Fruit fly (Drosophila melanogaster) whole organism, embryonic: ENCODE results near the gene Paics.

Experiments used
- CG10654 ChIP-seq: fragments of 200-800 bp; sonication (Bioruptor generic); optimal IDR thresholded peaks from 2 replicates; lab custom pipeline; 2016; ENCODE audit warnings: missing biosample characterization, missing genetic modification characterization
- CG11504 ChIP-seq: fragments of 200-800 bp; sonication (Bioruptor generic); optimal IDR thresholded peaks from 3 replicates; lab custom pipeline; 2019; ENCODE audit warnings: missing biosample characterization, mild to moderate bottlenecking, missing genetic modification characterization, moderate library complexity
- CG12155 ChIP-seq: fragments of 200-800 bp; sonication (Bioruptor generic); optimal IDR thresholded peaks from 3 replicates; lab custom pipeline; 2016; ENCODE audit warnings: missing biosample characterization, missing genetic modification characterization
- CG12219 ChIP-seq: fragments of 200-800 bp; sonication (Bioruptor generic); optimal IDR thresholded peaks from 3 replicates; lab custom pipeline; 2018; ENCODE audit warnings: missing biosample characterization, mild to moderate bottlenecking, missing genetic modification characterization
- CG13287 ChIP-seq: fragments of 200-800 bp; sonication (Bioruptor generic); IDR thresholded peaks from 2 replicates; pipeline ENCODE4 v1.3.6; 2022; ENCODE audit warnings: missing biosample characterization, missing genetic modification characterization; ENCODE audit not compliant: partially characterized antibody
- CG15696 ChIP-seq: fragments of 200-800 bp; sonication (Bioruptor generic); optimal IDR thresholded peaks from 2 replicates; lab custom pipeline; 2019; ENCODE audit warnings: missing biosample characterization, mild to moderate bottlenecking, missing genetic modification characterization, moderate library complexity
- CG1647 ChIP-seq: fragments of 200-800 bp; sonication (Bioruptor generic); optimal IDR thresholded peaks from 3 replicates; lab custom pipeline; 2016; ENCODE audit warnings: missing biosample characterization, missing genetic modification characterization
- CG16779 ChIP-seq: fragments of 200-800 bp; sonication (Bioruptor generic); IDR thresholded peaks from 2 replicates; pipeline ENCODE4 v1.3.6; 2022; ENCODE audit warnings: missing biosample characterization, missing genetic modification characterization
- CG16815 ChIP-seq: fragments of 200-800 bp; sonication (Bioruptor generic); optimal IDR thresholded peaks from 3 replicates; lab custom pipeline; 2017; ENCODE audit warnings: missing biosample characterization, mild to moderate bottlenecking, missing genetic modification characterization
- CG17385 ChIP-seq: fragments of 200-800 bp; sonication (Bioruptor generic); optimal IDR thresholded peaks from 3 replicates; lab custom pipeline; 2018; ENCODE audit warnings: missing biosample characterization, mild to moderate bottlenecking, missing genetic modification characterization
- CG30403 ChIP-seq: fragments of 200-800 bp; sonication (Bioruptor generic); optimal IDR thresholded peaks from 3 replicates; lab custom pipeline; 2016; ENCODE audit warnings: missing biosample characterization, missing genetic modification characterization
- CG31388 ChIP-seq: fragments of 200-800 bp; sonication (Bioruptor generic); optimal IDR thresholded peaks from 2 replicates; lab custom pipeline; 2016; ENCODE audit warnings: missing biosample characterization, missing genetic modification characterization
- CG3163 ChIP-seq: fragments of 200-800 bp; sonication (Bioruptor generic); optimal IDR thresholded peaks from 3 replicates; lab custom pipeline; 2016; ENCODE audit warnings: missing biosample characterization, missing genetic modification characterization
- CG3281 ChIP-seq: fragments of 200-800 bp; sonication (Bioruptor generic); optimal IDR thresholded peaks from 3 replicates; lab custom pipeline; 2017; ENCODE audit warnings: missing biosample characterization, mild to moderate bottlenecking, missing genetic modification characterization
- CG34224 ChIP-seq: fragments of 200-800 bp; sonication (Bioruptor generic); IDR thresholded peaks from 3 replicates; pipeline ENCODE4 v1.3.6; 2022; ENCODE audit warnings: missing biosample characterization, missing genetic modification characterization; ENCODE audit not compliant: partially characterized antibody
- CG5180 ChIP-seq: fragments of 200-800 bp; sonication (Bioruptor generic); optimal IDR thresholded peaks from 3 replicates; lab custom pipeline; 2017; ENCODE audit warnings: missing biosample characterization, missing genetic modification characterization, mild to moderate bottlenecking, moderate library complexity, missing genetic modification reagents
- CG6813 ChIP-seq: fragments of 200-800 bp; sonication (Bioruptor generic); optimal IDR thresholded peaks from 2 replicates; lab custom pipeline; 2017; ENCODE audit warnings: missing biosample characterization, missing genetic modification characterization, mild to moderate bottlenecking, moderate library complexity, missing genetic modification reagents
- CG7372 ChIP-seq: fragments of 200-800 bp; sonication (Bioruptor generic); IDR thresholded peaks from 2 replicates; pipeline ENCODE4 v1.3.6; 2022; ENCODE audit warnings: missing biosample characterization, missing genetic modification characterization
- CG8290 ChIP-seq, 3 experiments: fragments of 200-800 bp; sonication (Bioruptor generic); optimal IDR thresholded peaks; 2 replicates each; lab custom pipeline; 2016 to 2019; ENCODE audit warnings: missing biosample characterization in 3 of 3, missing genetic modification characterization in 3 of 3, mild to moderate bottlenecking in 2 of 3, moderate library complexity in 1 of 3
- CG9817 ChIP-seq: fragments of 200-800 bp; sonication (Bioruptor generic); optimal IDR thresholded peaks from 2 replicates; lab custom pipeline; 2018; ENCODE audit warnings: missing biosample characterization, mild to moderate bottlenecking, missing genetic modification characterization, moderate library complexity
- CG9932 ChIP-seq: fragments of 200-800 bp; sonication (Bioruptor generic); IDR thresholded peaks from 2 replicates; pipeline ENCODE4 v1.3.6; 2022; ENCODE audit warnings: missing biosample characterization, missing genetic modification characterization
- Elba2 ChIP-seq: fragments of 200-800 bp; sonication (Bioruptor generic); optimal IDR thresholded peaks from 3 replicates; lab custom pipeline; 2016; ENCODE audit warnings: missing biosample characterization, missing genetic modification characterization
- Fer3 ChIP-seq: fragments of 200-800 bp; sonication (Bioruptor generic); optimal IDR thresholded peaks from 2 replicates; lab custom pipeline; 2018; ENCODE audit warnings: missing biosample characterization, mild to moderate bottlenecking, missing genetic modification characterization, moderate library complexity
- HLHmδ ChIP-seq: fragments of 200-800 bp; sonication (Bioruptor generic); optimal IDR thresholded peaks from 2 replicates; lab custom pipeline; 2018; ENCODE audit warnings: missing biosample characterization, mild to moderate bottlenecking, missing genetic modification characterization, moderate library complexity
- Kr ChIP-seq: fragments of 200-800 bp; sonication (Bioruptor generic); optimal IDR thresholded peaks from 2 replicates; lab custom pipeline; 2017; ENCODE audit warnings: missing biosample characterization, mild to moderate bottlenecking, missing genetic modification characterization
- Lhr ChIP-seq: fragments of 200-800 bp; sonication (Bioruptor generic); optimal IDR thresholded peaks from 3 replicates; lab custom pipeline; 2017; ENCODE audit warnings: mild to moderate bottlenecking, missing biosample characterization, missing genetic modification reagents, missing genetic modification characterization
- Med ChIP-seq: fragments of 200-800 bp; sonication (Bioruptor generic); peaks from one replicate; lab custom pipeline; 2016; ENCODE audit warnings: missing biosample characterization, missing genetic modification characterization, mild to moderate bottlenecking, inconsistent platforms, moderate library complexity
- Mes4 ChIP-seq: fragments of 200-800 bp; sonication (Bioruptor generic); optimal IDR thresholded peaks from 2 replicates; lab custom pipeline; 2016; ENCODE audit warnings: missing biosample characterization, missing genetic modification characterization
- Mrtf ChIP-seq: fragments of 200-800 bp; sonication (Bioruptor generic); IDR thresholded peaks from 3 replicates; pipeline ENCODE4 v1.3.6; 2022; ENCODE audit warnings: missing biosample characterization, missing genetic modification characterization
- Stat92E ChIP-seq, 3 experiments: fragments of >200 bp in 2 of 3; fragments of 200-800 bp in 1 of 3; sonication (Bioruptor generic) in 1 of 3; optimal IDR thresholded peaks; 2 replicates each; lab custom pipeline; 2017 to 2019; ENCODE audit warnings: missing biosample characterization in 3 of 3, missing genetic modification characterization in 3 of 3, mild to moderate bottlenecking in 1 of 3, moderate library complexity in 1 of 3
- Trl ChIP-seq, 3 experiments: fragments of >200 bp in 2 of 3; fragments of 200-800 bp in 1 of 3; sonication (Bioruptor generic) in 1 of 3; optimal IDR thresholded peaks; 2 replicates in 1 of 3; 3 replicates in 2 of 3; lab custom pipeline; 2016 to 2017; ENCODE audit warnings: missing biosample characterization in 1 of 3, missing genetic modification characterization in 1 of 3
- Vsx1 ChIP-seq: fragments of 200-800 bp; sonication (Bioruptor generic); optimal IDR thresholded peaks from 2 replicates; lab custom pipeline; 2017; ENCODE audit warnings: missing biosample characterization, mild to moderate bottlenecking, missing genetic modification characterization, missing genetic modification reagents
- ase ChIP-seq: fragments of 200-800 bp; sonication (Bioruptor generic); IDR thresholded peaks from 3 replicates; pipeline ENCODE4 v1.3.6; 2022; ENCODE audit warnings: missing biosample characterization, missing genetic modification characterization
- crol ChIP-seq: fragments of 200-800 bp; sonication (Bioruptor generic); IDR thresholded peaks from 2 replicates; pipeline ENCODE4 v1.3.6; 2022; ENCODE audit warnings: missing biosample characterization, missing genetic modification characterization
- dmrt99B ChIP-seq: fragments of 200-800 bp; sonication (Bioruptor generic); optimal IDR thresholded peaks from 2 replicates; lab custom pipeline; 2018; ENCODE audit warnings: missing biosample characterization, mild to moderate bottlenecking, missing genetic modification characterization, moderate library complexity
- fd3F ChIP-seq: fragments of 200-800 bp; sonication (Bioruptor generic); optimal IDR thresholded peaks from 2 replicates; lab custom pipeline; 2018; ENCODE audit warnings: missing biosample characterization, mild to moderate bottlenecking, missing genetic modification characterization, moderate library complexity
- klu ChIP-seq: fragments of 200-800 bp; sonication (Bioruptor generic); IDR thresholded peaks from 2 replicates; pipeline ENCODE4 v1.3.6; 2022; ENCODE audit warnings: missing biosample characterization, missing genetic modification characterization
- nom ChIP-seq: fragments of 200-800 bp; sonication (Bioruptor generic); optimal IDR thresholded peaks from 2 replicates; lab custom pipeline; 2017; ENCODE audit warnings: missing biosample characterization, missing genetic modification characterization, mild to moderate bottlenecking, moderate library complexity, missing genetic modification reagents
- oc ChIP-seq: fragments of 200-800 bp; sonication (Bioruptor generic); optimal IDR thresholded peaks from 2 replicates; lab custom pipeline; 2018; ENCODE audit warnings: missing biosample characterization, mild to moderate bottlenecking, missing genetic modification characterization, moderate library complexity
- pan ChIP-seq, 4 experiments: fragments of >200 bp in 3 of 4; fragments of 200-800 bp in 1 of 4; sonication (Bioruptor generic) in 1 of 4; optimal IDR thresholded peaks in 3 of 4; IDR thresholded peaks in 1 of 4; 2 replicates each; pipeline versions ENCODE4 v1.3.6 to Lab custom; 2017 to 2022; ENCODE audit warnings: missing biosample characterization in 2 of 4, missing genetic modification characterization in 2 of 4, mixed read lengths in 1 of 4
- pros ChIP-seq: fragments of 200-800 bp; sonication (Bioruptor generic); optimal IDR thresholded peaks from 3 replicates; lab custom pipeline; 2019; ENCODE audit warnings: missing biosample characterization, mild to moderate bottlenecking, missing genetic modification characterization, moderate library complexity
- psq ChIP-seq: fragments of 200-800 bp; sonication (Bioruptor generic); optimal IDR thresholded peaks from 2 replicates; lab custom pipeline; 2017; ENCODE audit warnings: missing biosample characterization, missing genetic modification characterization
- pum ChIP-seq: fragments of 200-800 bp; sonication (Bioruptor generic); optimal IDR thresholded peaks from 2 replicates; lab custom pipeline; 2016; ENCODE audit warnings: missing biosample characterization, missing genetic modification characterization
- sisA ChIP-seq: fragments of 200-800 bp; sonication (Bioruptor generic); IDR thresholded peaks from 2 replicates; pipeline ENCODE4 v1.3.6; 2022; ENCODE audit warnings: missing biosample characterization, missing genetic modification characterization
- slp2 ChIP-seq: fragments of 200-800 bp; sonication (Bioruptor generic); optimal IDR thresholded peaks from 2 replicates; lab custom pipeline; 2016; ENCODE audit warnings: missing biosample characterization, missing genetic modification characterization
- stc ChIP-seq: fragments of 200-800 bp; sonication (Bioruptor generic); IDR thresholded peaks from 2 replicates; pipeline ENCODE4 v1.3.6; 2022; ENCODE audit warnings: missing biosample characterization, missing genetic modification characterization
- sug ChIP-seq: fragments of 200-800 bp; optimal IDR thresholded peaks from 2 replicates; lab custom pipeline; 2019; ENCODE audit warnings: missing biosample characterization, mild to moderate bottlenecking, missing genetic modification characterization, moderate library complexity
- twi ChIP-seq: fragments of 200-800 bp; optimal IDR thresholded peaks from 2 replicates; lab custom pipeline; 2019; ENCODE audit warnings: missing biosample characterization, mild to moderate bottlenecking, missing genetic modification characterization, moderate library complexity
- vnd ChIP-seq: fragments of 200-800 bp; sonication (Bioruptor generic); IDR thresholded peaks from 3 replicates; pipeline ENCODE4 v1.3.6; 2022; ENCODE audit warnings: missing biosample characterization, missing genetic modification characterization; ENCODE audit not compliant: partially characterized antibody

The Paics gene

DNA sequence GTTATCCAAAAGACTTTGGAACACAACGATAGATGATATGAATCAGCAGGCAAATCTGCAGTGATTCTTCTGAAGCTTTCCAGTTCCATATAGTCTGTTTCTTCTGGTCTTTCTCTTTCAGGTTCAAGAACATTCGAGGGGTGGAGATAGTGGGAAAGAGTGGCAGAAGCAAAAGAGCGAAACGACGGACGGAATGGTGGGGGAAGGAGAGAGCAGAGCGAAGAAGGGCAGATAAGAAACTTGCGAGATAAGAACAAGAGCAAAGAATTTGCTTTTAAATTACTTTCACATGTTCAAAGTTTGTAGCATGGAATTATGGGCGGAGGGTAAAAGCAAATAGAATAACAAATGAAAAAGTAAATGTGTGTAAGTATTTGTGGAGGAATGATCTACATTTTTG lies 21.4 kb downstream of the Paics start:
- TF ChIP-seq twi (tag; lab: Kevin White, UChicago) (peak; percentile 55), CG31388 (no peak), CG34224 (no peak), pan (optimal IDR thresholded peaks at IDR 0.05; lab: Kevin White, UChicago) (no peak), pan (GFP tag; optimal IDR thresholded peaks at IDR 0.05 in 1 of 2, IDR thresholded peaks at IDR 0.05 in 1 of 2) (peak in 1 of 2 experiments; percentile 19), psq (GFP tag; lab: Kevin White, UChicago) (peak; percentile 31), CG13287 (no peak), Lhr (GFP tag; lab: Kevin White, UChicago) (no peak), fd3F (GFP tag; lab: Kevin White, UChicago) (no peak), CG10654 (GFP tag; lab: Kevin White, UChicago) (no peak), Mes4 (no peak), CG16779 (no peak), Fer3 (tag; lab: Kevin White, UChicago) (no peak), vnd (GFP tag; lab: Robert Waterston, UW) (no peak), sisA (no peak), Trl (optimal IDR thresholded peaks at IDR 0.05; lab: Kevin White, UChicago) (peak; percentile 38 to 46), Trl (GFP tag; optimal IDR thresholded peaks at IDR 0.05; lab: Kevin White, UChicago) (no peak), sug (tag; lab: Kevin White, UChicago) (peak; percentile 15), CG1647 (GFP tag; lab: Kevin White, UChicago) (no peak), Kr (GFP tag; lab: Kevin White, UChicago) (no peak), CG8290 (GFP tag; optimal IDR thresholded peaks at IDR 0.05; lab: Kevin White, UChicago) (no peak), CG8290 (tag; optimal IDR thresholded peaks at IDR 0.05; lab: Kevin White, UChicago) (peak in 1 of 2 experiments; percentile 2), Mrtf (no peak), pum (GFP tag; lab: Kevin White, UChicago) (no peak), CG9932 (no peak), HLHmδ (GFP tag; lab: Kevin White, UChicago) (no peak), ase (no peak), CG7372 (GFP tag; lab: Robert Waterston, UW) (no peak), pros (peak; percentile 30), CG3281 (GFP tag; lab: Kevin White, UChicago) (no peak), CG9817 (no peak), oc (no peak), Stat92E (GFP tag; optimal IDR thresholded peaks at IDR 0.05; lab: Kevin White, UChicago) (no peak), dmrt99B (no peak), CG11504 (tag; lab: Kevin White, UChicago) (no peak), CG12219 (no peak), CG17385 (GFP tag; lab: Kevin White, UChicago) (peak; percentile 59), CG5180 (peak; percentile 62), CG3163 (GFP tag; lab: Kevin White, UChicago) (peak; percentile 21), nom (GFP tag; lab: Kevin White, UChicago) (peak; percentile 59), klu (GFP tag; lab: Robert Waterston, UW) (no peak), Vsx1 (GFP tag; lab: Kevin White, UChicago) (no peak), CG15696 (tag; lab: Kevin White, UChicago) (no peak), CG30403 (no peak), CG12155 (GFP tag; lab: Kevin White, UChicago) (no peak), slp2 (GFP tag; lab: Kevin White, UChicago) (no peak), crol (peak; percentile 90), Elba2 (GFP tag; lab: Kevin White, UChicago) (no peak), Med (GFP tag; lab: Kevin White, UChicago) (peak; percentile 42), CG6813 (GFP tag; lab: Kevin White, UChicago) (peak; percentile 13), stc (no peak), CG16815 (GFP tag; lab: Kevin White, UChicago) (no peak)
